Fruit fly (Drosophila melanogaster): ENCODE results near the gene aub.
A peak's percentile ranks its signal among the peaks of the same experiment; 100 is the strongest.

The aub gene

DNA sequence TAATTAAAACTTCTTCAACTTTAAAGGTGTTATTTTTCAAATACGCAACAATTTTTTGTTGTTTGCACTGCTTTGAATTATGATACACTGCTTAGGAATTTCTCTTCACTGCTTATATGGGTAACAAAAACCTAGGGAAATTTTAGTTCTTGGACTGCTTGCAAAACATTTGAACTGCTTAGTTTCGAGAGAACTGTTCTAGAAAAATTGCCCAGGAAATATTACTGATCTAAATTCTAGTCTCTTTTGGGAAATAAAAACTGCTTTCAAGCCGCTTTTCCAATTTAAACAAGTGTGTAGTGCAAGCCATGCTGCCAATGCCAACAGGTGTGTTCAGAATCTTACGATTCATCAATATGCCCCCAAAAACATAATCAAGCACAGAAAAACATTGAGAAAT, 36.8 kb downstream of the aub start (continued):
- TF ChIP-seq Atf6 (GFP tag; IDR thresholded peaks at IDR 0.05): no peak
- TF ChIP-seq knrl (GFP tag; IDR thresholded peaks at IDR 0.05; ENCODE audit: partially characterized antibody): peak; percentile 64; the same call in 1 of the 3 replicates
- no peak for TF ChIP-seq CG13894 (tag; optimal IDR thresholded peaks at IDR 0.05)
- no peak for TF ChIP-seq Vsx1 (GFP tag; optimal IDR thresholded peaks at IDR 0.05)
- no peak for TF ChIP-seq PHDP (tag; optimal IDR thresholded peaks at IDR 0.05)
- peak; percentile 14 for TF ChIP-seq Bdp1 (GFP tag; optimal IDR thresholded peaks at IDR 0.05)
- TF ChIP-seq CG16779 (GFP tag; IDR thresholded peaks at IDR 0.05): no peak
- no peak for TF ChIP-seq CG11695 (GFP tag; IDR thresholded peaks at IDR 0.05)
- TF ChIP-seq Ets65A (GFP tag): no peak
- TF ChIP-seq onecut (GFP tag; IDR thresholded peaks at IDR 0.05): 0 out of 2 replicates have a peak, but pooled peaks have one; percentile 18
- TF ChIP-seq pfk (GFP tag; optimal IDR thresholded peaks at IDR 0.05): peak; percentile 40
- TF ChIP-seq CG11723 (GFP tag; optimal IDR thresholded peaks at IDR 0.05): no peak
- no peak for TF ChIP-seq CG10654 (GFP tag; optimal IDR thresholded peaks at IDR 0.05)
- no peak for TF ChIP-seq Usf (GFP tag; optimal IDR thresholded peaks at IDR 0.05)
- no peak for TF ChIP-seq CG18262 (tag; optimal IDR thresholded peaks at IDR 0.05)
- no peak for TF ChIP-seq repo (GFP tag; optimal IDR thresholded peaks at IDR 0.05)
- no peak for TF ChIP-seq gfzf (GFP tag; optimal IDR thresholded peaks at IDR 0.05)
- no peak for TF ChIP-seq CG9876 (GFP tag; optimal IDR thresholded peaks at IDR 0.05)
- no peak for TF ChIP-seq sim (GFP tag; IDR thresholded peaks at IDR 0.05)
- TF ChIP-seq sob (GFP tag; IDR thresholded peaks at IDR 0.05): no peak
- TF ChIP-seq stc (GFP tag; IDR thresholded peaks at IDR 0.05): no peak
- no peak for TF ChIP-seq Nf-YA (GFP tag; IDR thresholded peaks at IDR 0.05)
- no peak for TF ChIP-seq CG3065 (GFP tag; optimal IDR thresholded peaks at IDR 0.05)
- TF ChIP-seq CG10959 (GFP tag; IDR thresholded peaks at IDR 0.05): no peak
- no peak for TF ChIP-seq CG17612 (GFP tag; IDR thresholded peaks at IDR 0.05)
- TF ChIP-seq CG6254 (GFP tag; optimal IDR thresholded peaks at IDR 0.05): no peak
- TF ChIP-seq CG3407 (GFP tag; optimal IDR thresholded peaks at IDR 0.05): no peak
- TF ChIP-seq sd (tag; optimal IDR thresholded peaks at IDR 0.05): peak; percentile 92
- TF ChIP-seq CG6175 (GFP tag; IDR thresholded peaks at IDR 0.05): no peak
- TF ChIP-seq ash1 (GFP tag; optimal IDR thresholded peaks at IDR 0.05): no peak
- TF ChIP-seq CG1233 (GFP tag; optimal IDR thresholded peaks at IDR 0.05): peak; percentile 30
- TF ChIP-seq CG10979 (tag; optimal IDR thresholded peaks at IDR 0.05): no peak
- TF ChIP-seq CG10462 (GFP tag; optimal IDR thresholded peaks at IDR 0.05): no peak
- no peak for TF ChIP-seq so (GFP tag; IDR thresholded peaks at IDR 0.05)
- no peak for TF ChIP-seq lmd (GFP tag; IDR thresholded peaks at IDR 0.05)
- TF ChIP-seq Ssrp (tag; optimal IDR thresholded peaks at IDR 0.05): peak; percentile 1

dm6 chr2L:10963979-10964378, 37.3 kb downstream of the aub start, which contains the start of gene dpr2:
Gene dpr2 (minus strand): TSS chr2L:10964153.
- TF ChIP-seq Deaf1 (tag; optimal IDR thresholded peaks at IDR 0.05) (peak; percentile 94), Hand (GFP tag; optimal IDR thresholded peaks at IDR 0.05) (no peak), z (GFP tag; IDR thresholded peaks at IDR 0.05) (0 out of 3 replicates have a peak, but pooled peaks have one; percentile 23), CG14667 (GFP tag; IDR thresholded peaks at IDR 0.05) (no peak), pnt (GFP tag; optimal IDR thresholded peaks at IDR 0.05) (no peak)

Data from whole organism, embryonic.